Worm (Caenorhabditis elegans) whole organism, L4 larva: ENCODE results near the gene phf-31.
A peak's percentile ranks its signal among the peaks of the same experiment; 100 is the strongest.

Experiments
- D1046.2 ChIP-seq: fragments of 200-800 bp; sonication (Bioruptor generic); IDR thresholded peaks from 2 replicates; pipeline ENCODE4 v1.3.6; 2022; ENCODE audit warnings: missing genetic modification characterization, missing compliant biosample characterization
- F26F4.8 ChIP-seq: fragments of 200-800 bp; sonication (Bioruptor generic); conservative IDR thresholded peaks from 2 replicates; pipeline ENCODE4 v1.3.6; 2022; ENCODE audit warnings: missing genetic modification characterization, missing compliant biosample characterization
- F37D6.2 ChIP-seq: sonication (generic microtip); optimal IDR thresholded peaks from 2 replicates; lab custom pipeline; 2016; ENCODE audit warnings: mild to moderate bottlenecking, missing genetic modification characterization, missing compliant biosample characterization
- F44E2.7 ChIP-seq: fragments of 200-800 bp; sonication (Bioruptor generic); IDR thresholded peaks from 2 replicates; pipeline ENCODE4 v2.1.2; 2022; ENCODE audit warnings: missing genetic modification characterization, missing compliant biosample characterization
- Y105C5A.15 ChIP-seq: fragments of 200-800 bp; sonication (Bioruptor generic); IDR thresholded peaks from 2 replicates; pipeline ENCODE4 v1.3.6; 2022; ENCODE audit warnings: missing genetic modification characterization, missing compliant biosample characterization
- Y5F2A.4 ChIP-seq: fragments of 200-800 bp; sonication (Bioruptor generic); optimal IDR thresholded peaks from 2 replicates; lab custom pipeline; 2018; ENCODE audit warnings: mild to moderate bottlenecking, missing genetic modification characterization, missing compliant biosample characterization
- Y75B8A.6 ChIP-seq: fragments of 200-800 bp; sonication (Bioruptor generic); IDR thresholded peaks from 2 replicates; pipeline ENCODE4 v1.3.6; 2022; ENCODE audit warnings: missing genetic modification reagents, missing genetic modification characterization, missing compliant biosample characterization
- aha-1 ChIP-seq: fragments of 150-350 bp; peaks from one replicate; lab custom pipeline; 2014; ENCODE audit warnings: missing biosample characterization, missing genetic modification characterization
- aly-2 ChIP-seq: sonication (generic microtip); optimal IDR thresholded peaks from 2 replicates; lab custom pipeline; 2018; ENCODE audit warnings: missing biosample characterization, missing genetic modification characterization
- ama-1 ChIP-seq: fragments of 150-350 bp; optimal IDR thresholded peaks from 2 replicates; lab custom pipeline; 2014; ENCODE audit warnings: inconsistent platforms, mixed read lengths
- arid-1 ChIP-seq: fragments of 200-800 bp; sonication (Bioruptor generic); conservative IDR thresholded peaks from 2 replicates; pipeline ENCODE4 v1.3.6; 2022; ENCODE audit warnings: missing genetic modification reagents, missing genetic modification characterization, missing compliant biosample characterization
- ceh-20 ChIP-seq: fragments of 200-800 bp; sonication (Bioruptor generic); IDR thresholded peaks from 2 replicates; pipeline ENCODE4 v1.3.6; 2022; ENCODE audit warnings: missing genetic modification reagents, missing genetic modification characterization, missing compliant biosample characterization
- ceh-44 ChIP-seq: fragments of 200-800 bp; sonication (Bioruptor generic); IDR thresholded peaks from 2 replicates; pipeline ENCODE4 v1.3.6; 2022; ENCODE audit warnings: missing genetic modification reagents, missing genetic modification characterization, missing compliant biosample characterization
- ctbp-1 ChIP-seq: fragments of 200-800 bp; sonication (Bioruptor generic); IDR thresholded peaks from 2 replicates; pipeline ENCODE4 v1.3.6; 2022; ENCODE audit warnings: missing genetic modification reagents, missing genetic modification characterization, missing compliant biosample characterization
- dve-1 ChIP-seq: sonication (generic microtip); optimal IDR thresholded peaks from 2 replicates; lab custom pipeline; 2017; ENCODE audit warnings: antibody characterized with exemption, mild to moderate bottlenecking, missing genetic modification characterization, missing compliant biosample characterization; ENCODE audit not compliant: insufficient read depth
- egl-43 ChIP-seq: fragments of 200-800 bp; sonication (Bioruptor generic); IDR thresholded peaks from 2 replicates; pipeline ENCODE4 v1.3.6; 2022; ENCODE audit warnings: missing genetic modification reagents, missing genetic modification characterization, missing compliant biosample characterization
- hif-1 ChIP-seq, 2 experiments: sonication (generic microtip); optimal IDR thresholded peaks; 2 replicates each; lab custom pipeline; 2016 to 2017; ENCODE audit warnings: missing compliant biosample characterization in 2 of 2, missing genetic modification characterization in 2 of 2, missing genetic modification reagents in 2 of 2, missing genotype in 2 of 2, mild to moderate bottlenecking in 1 of 2
- hmg-1.1 ChIP-seq: fragments of 200-800 bp; sonication (Bioruptor generic); IDR thresholded peaks from 2 replicates; pipeline ENCODE4 v1.3.6; 2022; ENCODE audit warnings: missing genetic modification reagents, missing genetic modification characterization, missing compliant biosample characterization
- jun-1 ChIP-seq: fragments of 150-350 bp; optimal IDR thresholded peaks from 2 replicates; lab custom pipeline; 2014; ENCODE audit warnings: missing biosample characterization, missing genetic modification reagents, missing genetic modification characterization
- lin-38 ChIP-seq: fragments of 200-800 bp; sonication (Bioruptor generic); IDR thresholded peaks from 2 replicates; pipeline ENCODE4 v1.3.6; 2022; ENCODE audit warnings: missing genetic modification reagents, missing genetic modification characterization, missing compliant biosample characterization
- lir-3 ChIP-seq: sonication (generic microtip); optimal IDR thresholded peaks from 2 replicates; lab custom pipeline; 2016; ENCODE audit warnings: mild to moderate bottlenecking, missing genetic modification characterization, missing compliant biosample characterization
- lsy-2 ChIP-seq, 2 experiments: fragments of 150-350 bp in 1 of 2; sonication (generic microtip) in 1 of 2; optimal IDR thresholded peaks; 2 replicates each; lab custom pipeline; 2014 to 2017; ENCODE audit warnings: missing biosample characterization in 2 of 2, missing genetic modification characterization in 2 of 2
- madf-9 ChIP-seq: fragments of 200-800 bp; sonication (Bioruptor generic); conservative IDR thresholded peaks from 2 replicates; pipeline ENCODE4 v1.3.6; 2022; ENCODE audit warnings: missing genetic modification reagents, missing genetic modification characterization, missing compliant biosample characterization
- mes-2 ChIP-seq: sonication (generic microtip); optimal IDR thresholded peaks from 2 replicates; lab custom pipeline; 2016; ENCODE audit warnings: missing genotype, mild to moderate bottlenecking, missing genetic modification characterization, missing compliant biosample characterization; ENCODE audit not compliant: poor library complexity, severe bottlenecking
- nhr-10 ChIP-seq: fragments of 150-350 bp; optimal IDR thresholded peaks from 2 replicates; lab custom pipeline; 2014; ENCODE audit warnings: missing biosample characterization, missing genetic modification characterization
- nhr-41 ChIP-seq: fragments of 200-800 bp; sonication (Bioruptor generic); IDR thresholded peaks from 2 replicates; pipeline ENCODE4 v1.3.6; 2022; ENCODE audit warnings: missing genetic modification reagents, missing genetic modification characterization, missing compliant biosample characterization
- nhr-48 ChIP-seq: sonication (generic microtip); optimal IDR thresholded peaks from 2 replicates; lab custom pipeline; 2016; ENCODE audit warnings: mild to moderate bottlenecking, missing genetic modification characterization, missing compliant biosample characterization
- nhr-76 ChIP-seq: fragments of 150-350 bp; optimal IDR thresholded peaks from 2 replicates; lab custom pipeline; 2014; ENCODE audit warnings: missing biosample characterization, missing genetic modification characterization
- nhr-77 ChIP-seq: fragments of 150-350 bp; optimal IDR thresholded peaks from 2 replicates; lab custom pipeline; 2014; ENCODE audit warnings: missing biosample characterization, missing genetic modification characterization
- pha-4 ChIP-seq, 2 experiments: fragments of 150-350 bp in 1 of 2; fragments of 200-800 bp in 1 of 2; sonication (Bioruptor generic) in 1 of 2; IDR thresholded peaks in 1 of 2; optimal IDR thresholded peaks in 1 of 2; 2 replicates each; pipeline versions ENCODE4 v1.3.6 to Lab custom; 2014 to 2022; ENCODE audit warnings: missing genetic modification characterization in 2 of 2, missing genetic modification reagents in 2 of 2, missing biosample characterization in 1 of 2, missing compliant biosample characterization in 1 of 2
- pqm-1 ChIP-seq: sonication (generic microtip); optimal IDR thresholded peaks from 2 replicates; lab custom pipeline; 2017; ENCODE audit warnings: missing biosample characterization, missing genetic modification characterization
- rbr-2 ChIP-seq: sonication (generic microtip); optimal IDR thresholded peaks from 2 replicates; lab custom pipeline; 2016; ENCODE audit warnings: missing genotype, missing genetic modification characterization, missing compliant biosample characterization
- saeg-2 ChIP-seq: fragments of 200-800 bp; sonication (Bioruptor generic); IDR thresholded peaks from 2 replicates; pipeline ENCODE4 v1.3.6; 2022; ENCODE audit warnings: missing genetic modification reagents, missing genetic modification characterization, missing compliant biosample characterization
- set-16 ChIP-seq: fragments of 200-800 bp; sonication (Bioruptor generic); IDR thresholded peaks from 2 replicates; pipeline ENCODE4 v1.3.6; 2022; ENCODE audit warnings: missing genetic modification reagents, missing genetic modification characterization, missing compliant biosample characterization
- spr-1 ChIP-seq: sonication (generic microtip); optimal IDR thresholded peaks from 2 replicates; lab custom pipeline; 2016; ENCODE audit warnings: mild to moderate bottlenecking, missing genetic modification characterization, missing compliant biosample characterization
- unc-130 ChIP-seq: sonication (generic microtip); optimal IDR thresholded peaks from 2 replicates; lab custom pipeline; 2016; ENCODE audit warnings: missing genetic modification reagents, missing genetic modification characterization, missing compliant biosample characterization
- unc-62 ChIP-seq, 3 experiments: fragments of 150-350 bp in 1 of 3; sonication (generic microtip); optimal IDR thresholded peaks in 2 of 3; peaks in 1 of 3; 1 replicate in 1 of 3; 2 replicates in 2 of 3; lab custom pipeline; 2014 to 2017; ENCODE audit warnings: missing biosample characterization in 3 of 3, missing genetic modification characterization in 3 of 3, missing genetic modification reagents in 3 of 3, missing genotype in 1 of 3
- zip-2 ChIP-seq: fragments of 150-350 bp; optimal IDR thresholded peaks from 2 replicates; lab custom pipeline; 2014; ENCODE audit warnings: missing biosample characterization, missing genetic modification characterization

phf-31 gene

DNA sequence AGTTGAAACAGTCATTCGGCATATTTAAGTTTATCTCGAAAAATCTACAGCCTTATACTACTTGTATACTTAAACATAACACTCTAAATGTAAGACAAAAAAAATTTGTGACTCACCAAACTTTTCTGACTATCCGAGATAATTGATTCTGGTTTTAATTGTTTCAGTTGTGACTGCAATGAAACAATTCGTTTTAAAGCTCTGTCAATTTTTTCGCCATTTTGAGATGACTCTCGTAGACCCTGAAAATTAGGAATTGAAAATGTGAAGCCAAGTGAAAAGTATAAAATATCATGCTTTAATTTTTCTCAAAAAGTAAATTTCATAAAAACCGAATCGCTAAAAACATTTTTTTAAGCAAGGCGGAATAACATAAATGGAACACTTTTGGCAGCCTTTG lies 22.5 kb downstream of the phf-31 start:
- no peak for TF ChIP-seq set-16 (GFP tag; lab: Robert Waterston, UW)
- peak in 1 of 2 experiments; percentile 94 for TF ChIP-seq unc-62 (GFP tag; optimal IDR thresholded peaks at IDR 0.05 in 1 of 2; lab: Kevin White, UChicago)
- TF ChIP-seq unc-62 (tag; optimal IDR thresholded peaks at IDR 0.05; lab: Kevin White, UChicago): no peak

DNA sequence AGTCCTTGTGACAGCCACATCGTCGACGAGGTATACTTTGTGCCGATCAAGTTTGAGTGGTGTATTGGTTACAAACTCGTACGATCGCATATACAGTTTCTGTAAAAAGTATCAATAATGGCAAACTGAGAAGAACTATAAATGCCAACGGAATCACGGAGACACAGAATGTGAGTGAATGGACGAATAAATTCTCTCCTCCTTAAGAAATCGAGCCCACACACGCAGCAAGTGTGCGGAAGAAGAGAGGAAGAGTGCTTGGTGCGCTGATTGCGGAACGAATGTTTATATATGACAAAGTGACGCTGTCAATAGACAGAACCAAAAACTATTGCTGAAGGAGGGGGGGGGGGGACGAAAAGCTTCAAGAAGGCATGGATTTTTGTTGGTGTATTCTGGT lies 30.0 kb downstream of the phf-31 start, which contains the start of gene rhgf-1:
rhgf-1 (minus strand) TSS at position 101 of the 400 bp plus-strand sequence.
- no peak for TF ChIP-seq aha-1
- TF ChIP-seq arid-1 (GFP tag; lab: Robert Waterston, UW): no peak
- TF ChIP-seq hmg-1.1 (GFP tag; lab: Robert Waterston, UW): no peak
- TF ChIP-seq D1046.2 (GFP tag; lab: Robert Waterston, UW): no peak
- no peak for TF ChIP-seq mes-2 (tag; lab: Kevin White, UChicago)
- peak in 1 of 2 experiments; percentile 73 for TF ChIP-seq unc-62 (GFP tag; optimal IDR thresholded peaks at IDR 0.05 in 1 of 2; lab: Kevin White, UChicago)
- TF ChIP-seq unc-62 (tag; optimal IDR thresholded peaks at IDR 0.05; lab: Kevin White, UChicago): no peak

DNA sequence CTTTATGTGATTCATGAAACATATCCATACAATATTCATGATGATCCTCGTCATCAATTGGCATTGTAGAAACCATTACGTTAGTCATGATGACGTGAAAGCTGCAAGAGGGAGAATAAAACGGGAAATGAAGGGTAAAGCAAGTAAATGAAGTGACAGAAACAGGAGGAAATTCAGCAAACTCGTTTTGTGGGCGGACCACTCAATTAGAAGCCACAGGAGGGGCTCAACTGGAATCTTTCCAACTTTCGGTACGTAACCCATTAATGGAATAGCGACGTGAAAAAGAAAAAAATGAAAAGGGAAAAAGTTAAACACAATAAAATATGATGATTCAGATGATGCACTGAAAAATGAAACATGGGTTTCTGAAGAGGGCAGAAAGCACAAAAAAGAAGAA lies 35.2 kb downstream of the phf-31 start, which contains the start of gene T01C1.4:
T01C1.4 (minus strand) TSS at position 101 of the 400 bp plus-strand sequence.
- no peak for TF ChIP-seq ama-1 (lab: Kevin White, UChicago)
- no peak for TF ChIP-seq hif-1 (tag; optimal IDR thresholded peaks at IDR 0.05; lab: Kevin White, UChicago)
- TF ChIP-seq set-16 (GFP tag; lab: Robert Waterston, UW): no peak
- TF ChIP-seq nhr-76: no peak
- TF ChIP-seq nhr-77: no peak
- TF ChIP-seq egl-43 (GFP tag; lab: Robert Waterston, UW): no peak
- TF ChIP-seq pqm-1 (tag; lab: Kevin White, UChicago): no peak
- TF ChIP-seq saeg-2 (GFP tag; lab: Robert Waterston, UW): no peak
- TF ChIP-seq nhr-10 (tag; lab: Kevin White, UChicago): no peak
- no peak for TF ChIP-seq Y105C5A.15
- no peak for TF ChIP-seq spr-1 (tag; lab: Kevin White, UChicago)

DNA sequence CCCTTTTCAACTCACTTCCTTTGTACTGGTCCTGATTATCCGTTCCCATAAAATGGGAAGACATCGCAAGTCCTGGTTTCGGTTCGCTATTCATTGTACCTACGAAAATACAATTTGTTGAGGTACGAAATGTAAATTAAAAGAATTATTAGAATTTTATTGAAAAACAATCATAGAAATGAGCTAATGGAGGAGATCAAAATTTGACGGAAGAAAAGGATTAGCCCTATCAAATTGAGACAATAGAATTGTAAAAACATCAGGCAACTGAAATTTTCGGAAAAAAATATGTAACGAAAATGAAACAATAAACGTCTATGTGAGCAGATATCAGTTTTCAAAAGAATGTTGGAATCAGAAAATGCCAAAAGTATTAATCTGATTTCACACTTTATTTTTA lies 40.2 kb downstream of the phf-31 start, which contains the start of gene mbr-1:
mbr-1 (minus strand) TSS at position 101 of the 400 bp plus-strand sequence.
- TF ChIP-seq aly-2 (tag; lab: Kevin White, UChicago): no peak
- TF ChIP-seq aha-1: peak; percentile 57

DNA sequence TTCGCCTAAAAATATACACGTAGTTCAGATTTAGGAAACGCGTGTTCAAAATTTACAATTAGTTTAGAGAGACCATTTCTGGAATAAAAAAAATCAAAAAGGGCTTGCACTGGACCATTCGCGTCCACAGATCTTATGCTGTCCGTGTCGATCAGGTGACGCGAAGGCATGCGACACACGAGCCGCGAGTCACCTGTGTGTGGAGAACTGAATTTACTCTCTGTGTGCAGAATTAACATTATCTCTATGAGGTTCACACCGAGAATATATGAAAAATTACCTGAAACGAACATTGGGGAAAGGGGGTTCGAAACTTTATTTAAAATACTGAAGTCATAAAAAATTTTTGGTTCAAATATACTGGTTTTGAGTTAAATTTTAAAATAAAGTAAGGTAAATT lies 45.9 kb downstream of the phf-31 start:
- TF ChIP-seq D1046.2 (GFP tag; lab: Robert Waterston, UW) (no peak), lir-3 (tag; lab: Kevin White, UChicago) (no peak), aha-1 (peak; percentile 90)
- TF ChIP-seq, all 104 proteins: peak for 1

DNA sequence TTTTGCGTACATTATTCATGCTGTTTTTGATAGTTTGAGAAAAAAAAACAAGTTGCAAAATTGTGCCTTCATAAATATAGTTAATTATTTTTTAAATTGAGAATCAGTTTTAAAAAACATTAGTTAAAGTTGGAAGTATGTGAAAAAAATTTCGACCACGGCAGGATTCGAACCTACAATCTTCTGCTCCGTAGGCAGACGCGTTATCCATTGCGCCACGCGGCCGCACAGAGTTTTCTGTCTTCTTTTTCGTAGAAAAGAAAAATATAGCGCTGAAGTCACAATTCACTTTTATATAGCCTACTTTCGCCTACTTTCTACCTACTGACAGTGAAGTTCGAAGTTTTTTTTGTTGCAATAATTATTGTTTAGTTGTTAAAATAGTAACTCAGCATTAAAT lies 50.0 kb downstream of the phf-31 start:
- no peak for TF ChIP-seq F37D6.2
- TF ChIP-seq ctbp-1 (GFP tag; lab: Robert Waterston, UW): 0 out of 2 replicates have a peak, but pooled peaks have one; percentile 34
- peak; percentile 67 for TF ChIP-seq hmg-1.1 (GFP tag; lab: Robert Waterston, UW)
- 0 out of 2 replicates have a peak, but pooled peaks have one; percentile 68 for TF ChIP-seq Y75B8A.6 (GFP tag; lab: Robert Waterston, UW)
- 0 out of 2 replicates have a peak, but pooled peaks have one; percentile 69 for TF ChIP-seq Y105C5A.15
- TF ChIP-seq madf-9: peak; percentile 54; the same call in 1 of the 2 replicates
- peak; percentile 70; the same call in 1 of the 2 replicates for TF ChIP-seq F26F4.8 (GFP tag; lab: Robert Waterston, UW)
- peak; percentile 62 for TF ChIP-seq unc-130
- TF ChIP-seq nhr-48 (tag; lab: Kevin White, UChicago): peak; percentile 28
- peak; percentile 57; the same call in 1 of the 2 replicates for TF ChIP-seq arid-1 (GFP tag; lab: Robert Waterston, UW)
- peak; percentile 30 for TF ChIP-seq rbr-2
- 0 out of 2 replicates have a peak, but pooled peaks have one; percentile 37 for TF ChIP-seq ceh-44 (GFP tag; lab: Robert Waterston, UW)
- peak; percentile 78; the same call in 1 of the 2 replicates for TF ChIP-seq pha-4 (GFP tag; IDR thresholded peaks at IDR 0.05; lab: Robert Waterston, UW)
- no peak for TF ChIP-seq pha-4 (tag; optimal IDR thresholded peaks at IDR 0.05; lab: Kevin White, UChicago)
- peak; percentile 51; the same call in 1 of the 2 replicates for TF ChIP-seq nhr-41 (GFP tag; lab: Robert Waterston, UW)
- no peak for TF ChIP-seq zip-2 (tag; lab: Kevin White, UChicago)
- TF ChIP-seq dve-1 (tag; lab: Kevin White, UChicago): peak; percentile 47
- 0 out of 2 replicates have a peak, but pooled peaks have one; percentile 21 for TF ChIP-seq ceh-20
- TF ChIP-seq F44E2.7: 0 out of 2 replicates have a peak, but pooled peaks have one; percentile 44
- no peak for TF ChIP-seq jun-1 (tag; lab: Kevin White, UChicago)
- TF ChIP-seq Y5F2A.4 (GFP tag; lab: Kevin White, UChicago): no peak
- TF ChIP-seq lin-38 (GFP tag; lab: Robert Waterston, UW): no peak
- no peak for TF ChIP-seq lsy-2 (tag; optimal IDR thresholded peaks at IDR 0.05; lab: Kevin White, UChicago)
